Worm (Caenorhabditis elegans) whole organism, late embryonic: ENCODE measurements around the gene srz-6.

Experiments used
- T23F11.4 ChIP-seq: fragments of 200-800 bp; sonication (Bioruptor generic); optimal IDR thresholded peaks from 2 replicates; lab custom pipeline; 2018; ENCODE audit warnings: mild to moderate bottlenecking, missing genetic modification characterization, missing compliant biosample characterization
- ceh-14 ChIP-seq: sonication (generic microtip); optimal IDR thresholded peaks from 2 replicates; lab custom pipeline; 2016; ENCODE audit warnings: missing genotype, missing genetic modification characterization, missing compliant biosample characterization
- dmd-4 ChIP-seq: sonication (generic microtip); optimal IDR thresholded peaks from 2 replicates; lab custom pipeline; 2016; ENCODE audit warnings: borderline replicate concordance, missing genetic modification characterization, missing compliant biosample characterization
- eyg-1 ChIP-seq: sonication (generic microtip); optimal IDR thresholded peaks from 2 replicates; lab custom pipeline; 2016; ENCODE audit warnings: missing genotype, missing genetic modification characterization, missing compliant biosample characterization
- nhr-11 ChIP-seq: fragments of 150-350 bp; optimal IDR thresholded peaks from 2 replicates; lab custom pipeline; 2014; ENCODE audit warnings: missing biosample characterization, missing genetic modification characterization
- pqm-1 ChIP-seq: sonication (generic microtip); optimal IDR thresholded peaks from 2 replicates; lab custom pipeline; 2016; ENCODE audit warnings: missing genetic modification characterization, missing compliant biosample characterization

- TF ChIP-seq T23F11.4 (GFP tag; lab: Kevin White, UChicago): no peak
- no peak for TF ChIP-seq nhr-11 (tag; lab: Kevin White, UChicago)
- TF ChIP-seq dmd-4: no peak
- TF ChIP-seq ceh-14 (tag; lab: Kevin White, UChicago): no peak
- no peak for TF ChIP-seq eyg-1 (tag; lab: Kevin White, UChicago)
- TF ChIP-seq pqm-1 (tag; lab: Kevin White, UChicago): no peak
Measured at ce11 chrII:12511866-12512265, 19.8 kb downstream of the srz-6 start, which contains the start of gene srh-73.
